Fruit fly (Drosophila melanogaster) S2 (cell line): Measurements from ENCODE around the gene CG13999.

Source experiments
- CG8478 ChIP-seq: fragments of >200 bp; optimal IDR thresholded peaks from 2 replicates; lab custom pipeline; 2018
- CTCF ChIP-seq, 2 experiments: fragments of >200 bp; optimal IDR thresholded peaks; 2 replicates each; lab custom pipeline; 2018

Gene CG13999

DNA sequence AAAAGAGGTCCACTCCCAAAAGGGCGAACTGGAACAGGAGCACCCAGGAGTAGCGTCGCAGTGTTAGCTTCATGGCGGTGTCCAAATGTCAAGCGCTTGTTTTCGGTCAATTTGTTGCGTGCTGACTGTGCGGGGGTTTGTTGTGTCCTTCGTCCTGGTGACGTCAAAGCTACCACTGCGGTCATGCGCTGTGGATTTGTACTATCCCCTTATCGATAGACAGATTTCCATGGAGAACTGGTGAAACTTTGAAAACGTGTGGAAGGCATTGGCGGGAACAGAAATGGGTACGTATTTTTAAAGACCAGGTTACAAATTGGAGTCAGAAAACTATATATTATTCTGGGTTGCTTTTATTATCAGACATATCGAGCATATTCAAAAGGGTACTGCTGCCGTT, at the start of gene CG13999:
Gene CG13999, minus strand, starts transcription at position 314 of the 400 bp plus-strand sequence.
- TF ChIP-seq CG8478 (lab: Kevin White, UChicago) (no peak), CTCF (optimal IDR thresholded peaks at IDR 0.05; lab: Kevin White, UChicago) (no peak)

DNA sequence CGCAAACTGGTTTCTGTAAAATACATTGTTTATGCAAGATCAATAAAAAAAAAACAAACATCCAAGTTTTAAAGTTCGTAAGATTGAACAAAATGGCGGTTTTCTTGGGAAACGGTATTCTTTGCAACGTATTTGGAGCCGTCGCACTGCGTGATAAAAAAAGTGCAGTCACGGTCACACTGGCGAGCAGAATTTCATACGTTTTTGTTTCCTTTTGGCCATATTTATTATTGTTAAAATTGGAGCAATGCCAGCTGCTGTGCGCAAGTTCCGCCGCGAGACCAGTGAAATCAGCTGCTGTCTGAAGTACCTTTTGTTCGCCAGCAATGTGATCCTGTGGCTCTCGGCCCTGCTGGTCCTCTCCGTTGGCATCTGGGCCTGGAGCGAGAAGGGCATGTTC, 43.8 kb upstream of the CG13999 start, which contains the start of gene Tsp26A:
Gene Tsp26A, plus strand, starts transcription at position 164 of the 400 bp plus-strand sequence.
- no peak for TF ChIP-seq CTCF (optimal IDR thresholded peaks at IDR 0.05; lab: Kevin White, UChicago)
- TF ChIP-seq CG8478 (lab: Kevin White, UChicago): no peak

DNA sequence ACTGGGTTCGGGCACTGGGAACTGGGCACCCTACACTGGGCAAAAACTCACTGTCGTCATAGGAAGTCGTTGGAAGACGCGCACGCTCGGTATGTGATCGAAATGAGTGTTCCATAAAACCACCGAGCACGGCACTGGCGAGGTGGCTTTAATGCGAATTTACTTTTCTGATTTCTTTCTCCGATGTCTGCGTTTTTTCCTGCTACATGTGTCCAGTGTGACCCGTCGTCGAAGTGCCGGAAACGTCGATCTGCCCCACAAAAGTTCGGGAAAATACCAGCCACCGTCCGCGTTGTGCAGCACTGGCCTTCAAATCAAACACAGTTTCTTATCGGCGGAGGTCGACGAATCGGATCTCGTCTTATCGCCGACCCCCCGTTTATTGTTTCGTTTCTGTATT, 43.0 kb upstream of the CG13999 start, which contains the start of gene Kdm5:
Gene Kdm5, minus strand, starts transcription at position 255 of the 400 bp plus-strand sequence.
- TF ChIP-seq CG8478 (lab: Kevin White, UChicago) (no peak), CTCF (optimal IDR thresholded peaks at IDR 0.05; lab: Kevin White, UChicago) (peak in 1 of 2 experiments; percentile 7)

DNA sequence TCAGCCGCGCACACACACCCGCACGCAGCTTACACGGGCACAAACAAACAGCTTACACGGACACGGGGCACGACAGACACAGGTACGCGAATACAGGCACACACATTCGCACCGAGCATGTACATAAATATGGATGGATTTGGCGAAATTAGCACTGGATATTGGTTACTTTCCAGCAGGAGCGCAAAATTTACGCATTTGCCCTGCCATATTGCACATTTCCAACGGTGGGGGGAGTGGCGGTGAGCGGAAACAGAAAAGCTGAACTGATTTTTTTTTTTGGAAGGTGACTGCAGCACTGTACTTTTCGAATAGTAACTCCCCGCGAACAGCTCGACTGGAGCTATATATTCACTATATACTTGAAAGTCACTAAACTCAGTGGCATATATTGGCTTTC, 42.1 kb upstream of the CG13999 start:
- TF ChIP-seq CTCF (optimal IDR thresholded peaks at IDR 0.05; lab: Kevin White, UChicago) (no peak), CG8478 (lab: Kevin White, UChicago) (no peak)

DNA sequence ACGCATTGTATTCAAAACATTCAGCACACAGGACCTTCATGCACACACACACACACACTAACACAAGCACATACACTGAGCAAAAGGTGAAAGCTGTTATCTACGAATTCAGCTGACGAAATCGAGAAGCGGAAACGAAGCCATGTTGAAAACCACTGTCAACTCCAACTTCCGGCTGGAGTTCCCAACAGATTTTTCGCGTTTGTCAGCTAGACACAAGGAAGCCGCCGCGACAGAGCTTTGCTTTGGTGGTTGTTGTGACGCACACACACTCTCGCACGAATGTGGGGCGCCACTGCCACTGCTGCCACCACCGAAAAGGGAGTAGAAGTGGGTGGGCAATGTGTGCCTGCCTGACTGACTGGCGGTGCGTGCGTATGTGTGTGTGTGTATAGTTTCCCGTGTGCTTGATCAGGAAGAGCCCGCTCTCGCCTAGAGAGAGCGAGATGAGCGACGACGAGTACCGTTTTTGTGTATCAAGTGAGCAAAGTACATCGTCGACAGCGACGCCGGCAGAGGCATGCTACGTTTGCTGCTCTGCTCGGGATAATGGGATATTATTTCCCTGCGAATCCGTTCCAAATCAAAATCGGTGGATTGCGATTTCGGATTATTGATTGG, 41.5 kb upstream of the CG13999 start:
- TF ChIP-seq CTCF (optimal IDR thresholded peaks at IDR 0.05; lab: Kevin White, UChicago) (no peak), CG8478 (lab: Kevin White, UChicago) (no peak)

DNA sequence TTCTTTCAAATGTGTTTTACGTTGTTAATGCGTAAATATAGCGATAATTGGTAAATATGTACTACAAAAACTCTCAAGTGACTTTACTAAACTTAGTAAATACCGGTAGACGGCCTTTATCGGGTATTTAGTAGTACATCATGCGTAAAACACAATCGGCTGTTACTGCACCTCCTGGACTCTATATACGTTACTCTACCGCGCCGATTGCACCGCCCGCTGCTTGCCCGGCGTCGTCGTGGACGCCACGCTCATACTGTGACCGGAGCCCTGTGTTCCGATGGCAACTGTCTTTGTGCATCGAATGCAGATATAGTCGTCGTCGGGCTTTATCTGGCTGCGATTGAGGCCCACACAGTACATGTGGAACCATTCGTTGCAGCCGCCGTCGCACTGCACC, 34.2 kb upstream of the CG13999 start:
- TF ChIP-seq CTCF (optimal IDR thresholded peaks at IDR 0.05; lab: Kevin White, UChicago): no peak
- TF ChIP-seq CG8478 (lab: Kevin White, UChicago): no peak

DNA sequence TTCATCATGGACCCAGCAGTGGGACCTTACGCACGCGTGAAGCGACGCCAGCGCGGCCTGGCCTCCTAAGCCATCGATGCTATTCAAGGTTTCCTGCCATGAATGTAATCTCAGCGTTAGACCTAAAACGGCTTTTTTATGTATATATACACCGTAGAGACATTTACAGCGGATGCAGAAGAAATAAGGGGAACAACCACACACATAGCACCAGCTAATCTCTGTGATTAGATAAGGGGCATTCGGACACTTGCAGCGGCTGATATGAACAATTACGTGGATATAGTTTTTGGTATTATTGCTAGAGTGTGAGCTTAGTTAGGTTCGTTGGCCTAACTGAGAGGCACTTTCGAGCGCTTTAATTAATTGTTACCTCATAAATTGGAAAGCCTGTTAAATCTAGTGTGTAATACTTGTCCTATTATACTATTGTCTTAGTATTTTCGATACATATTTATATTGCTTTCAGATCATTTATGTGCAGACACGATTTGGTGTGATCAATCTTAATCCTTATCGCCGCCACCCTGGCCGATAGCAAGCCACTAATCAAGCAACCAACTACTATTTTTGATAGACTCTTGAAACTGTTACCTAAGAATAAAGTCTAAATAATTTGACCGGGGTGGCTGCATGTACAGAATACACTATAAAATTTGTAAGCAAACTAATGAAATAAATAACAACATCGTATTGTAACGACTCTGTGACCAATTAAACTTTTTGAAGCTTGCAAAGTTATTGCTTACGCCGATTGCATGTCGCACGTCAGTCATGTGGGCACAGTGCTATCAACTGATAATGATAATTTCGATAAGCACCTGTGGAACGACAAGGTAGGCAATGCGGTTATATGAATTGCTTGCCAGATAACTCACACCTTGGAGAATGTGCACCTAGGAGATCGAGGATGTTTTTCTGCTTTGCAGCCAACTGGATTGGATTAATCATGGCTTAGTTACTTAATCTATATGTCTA, 32.1 kb upstream of the CG13999 start:
- TF ChIP-seq CG8478 (lab: Kevin White, UChicago) (no peak), CTCF (optimal IDR thresholded peaks at IDR 0.05; lab: Kevin White, UChicago) (no peak)

DNA sequence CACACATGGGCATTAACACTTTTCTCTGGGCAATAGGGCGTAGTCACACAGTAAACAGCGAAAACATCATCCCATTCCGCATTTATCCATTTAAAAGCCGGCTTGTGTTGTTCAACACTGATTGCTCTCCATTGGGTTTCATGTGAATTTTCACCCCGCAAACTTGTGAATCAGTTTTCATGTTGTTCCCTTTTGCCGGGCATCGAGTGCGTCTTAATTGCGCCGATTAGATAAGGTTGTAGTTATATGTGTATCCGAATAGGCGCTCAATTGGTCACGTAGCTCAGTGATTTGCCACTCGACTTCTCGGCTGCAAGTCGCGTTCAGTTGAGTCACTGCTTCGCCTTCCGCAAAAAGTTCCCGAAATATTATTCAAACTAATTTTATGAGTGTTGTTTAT, 30.7 kb upstream of the CG13999 start:
- TF ChIP-seq CTCF (optimal IDR thresholded peaks at IDR 0.05; lab: Kevin White, UChicago) (no peak), CG8478 (lab: Kevin White, UChicago) (no peak)

DNA sequence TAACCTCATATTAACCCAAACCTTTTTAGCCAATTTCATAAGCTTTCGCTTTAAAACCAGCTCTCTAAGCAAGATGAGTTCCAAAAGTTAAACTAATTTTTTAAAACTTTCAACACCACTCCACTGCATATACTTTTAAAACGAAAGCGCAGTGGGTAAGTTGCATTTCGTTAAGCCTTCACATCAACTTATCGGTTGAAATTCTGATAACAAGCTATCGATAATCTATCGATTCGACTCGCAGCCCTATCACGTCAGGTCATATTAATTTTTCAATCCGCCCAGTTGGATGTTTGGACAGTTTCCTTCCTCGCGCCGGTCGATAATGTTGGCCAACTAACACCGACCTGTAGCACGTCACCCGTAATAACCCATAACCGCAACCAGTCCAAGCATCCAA, 29.8 kb upstream of the CG13999 start, which contains the start of gene ifc:
Gene ifc, plus strand, starts transcription at position 255 of the 400 bp plus-strand sequence.
- TF ChIP-seq CTCF (optimal IDR thresholded peaks at IDR 0.05; lab: Kevin White, UChicago) (peak; percentile 28 to 48), CG8478 (lab: Kevin White, UChicago) (no peak)

DNA sequence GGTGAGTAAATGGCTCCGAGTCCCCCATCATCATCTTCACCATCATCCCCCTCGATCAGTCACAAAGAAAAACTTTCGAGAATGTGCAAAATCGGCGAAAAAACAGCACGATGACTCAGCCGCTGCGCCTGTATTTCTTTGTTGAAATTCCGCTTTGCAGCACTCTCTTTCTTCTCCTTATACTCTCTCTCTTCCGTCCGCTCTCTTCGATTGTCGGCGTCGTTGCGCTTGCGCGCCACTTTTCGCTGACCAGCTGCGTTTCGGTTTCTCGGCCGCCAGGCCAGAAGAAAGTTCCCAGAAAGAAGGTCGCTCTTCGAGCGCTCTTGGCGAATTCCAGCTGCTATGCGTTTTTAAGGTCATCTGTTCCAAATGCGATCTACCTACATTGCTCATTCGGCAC, 27.0 kb upstream of the CG13999 start:
- no peak for TF ChIP-seq CG8478 (lab: Kevin White, UChicago)
- TF ChIP-seq CTCF (optimal IDR thresholded peaks at IDR 0.05; lab: Kevin White, UChicago): no peak

DNA sequence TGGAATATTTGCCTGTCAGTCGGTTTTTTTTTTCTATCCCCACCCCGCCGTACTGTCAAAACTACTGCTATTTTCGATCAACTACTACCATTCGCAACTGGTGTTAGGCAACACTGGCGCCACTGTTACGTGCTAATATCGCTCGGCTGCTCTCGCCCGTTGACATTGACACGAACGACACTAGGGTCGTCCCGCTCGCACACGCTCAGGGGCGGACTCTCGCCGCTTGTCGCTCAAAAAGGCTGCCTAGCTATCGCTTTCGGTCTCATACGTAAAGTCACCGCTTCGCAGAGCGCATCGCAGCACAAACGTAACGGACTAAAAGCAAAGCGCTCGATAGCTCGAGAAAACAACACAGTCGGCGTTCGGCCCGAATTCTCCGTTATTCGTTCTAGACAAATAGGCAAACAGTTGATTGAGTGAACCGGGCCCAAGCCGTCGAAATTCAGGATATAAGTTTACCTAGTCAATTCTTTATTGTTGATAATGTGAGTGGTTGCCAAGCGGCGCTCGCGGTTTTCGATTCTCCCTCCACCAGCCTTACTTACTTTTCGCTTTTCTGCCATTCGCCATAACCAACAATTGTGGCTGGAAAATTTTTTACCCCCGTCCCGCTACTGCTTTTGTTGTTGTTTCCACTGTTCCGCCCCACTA, 26.2 kb upstream of the CG13999 start:
- TF ChIP-seq CTCF (optimal IDR thresholded peaks at IDR 0.05; lab: Kevin White, UChicago) (peak; percentile 17 to 70), CG8478 (lab: Kevin White, UChicago) (no peak)

DNA sequence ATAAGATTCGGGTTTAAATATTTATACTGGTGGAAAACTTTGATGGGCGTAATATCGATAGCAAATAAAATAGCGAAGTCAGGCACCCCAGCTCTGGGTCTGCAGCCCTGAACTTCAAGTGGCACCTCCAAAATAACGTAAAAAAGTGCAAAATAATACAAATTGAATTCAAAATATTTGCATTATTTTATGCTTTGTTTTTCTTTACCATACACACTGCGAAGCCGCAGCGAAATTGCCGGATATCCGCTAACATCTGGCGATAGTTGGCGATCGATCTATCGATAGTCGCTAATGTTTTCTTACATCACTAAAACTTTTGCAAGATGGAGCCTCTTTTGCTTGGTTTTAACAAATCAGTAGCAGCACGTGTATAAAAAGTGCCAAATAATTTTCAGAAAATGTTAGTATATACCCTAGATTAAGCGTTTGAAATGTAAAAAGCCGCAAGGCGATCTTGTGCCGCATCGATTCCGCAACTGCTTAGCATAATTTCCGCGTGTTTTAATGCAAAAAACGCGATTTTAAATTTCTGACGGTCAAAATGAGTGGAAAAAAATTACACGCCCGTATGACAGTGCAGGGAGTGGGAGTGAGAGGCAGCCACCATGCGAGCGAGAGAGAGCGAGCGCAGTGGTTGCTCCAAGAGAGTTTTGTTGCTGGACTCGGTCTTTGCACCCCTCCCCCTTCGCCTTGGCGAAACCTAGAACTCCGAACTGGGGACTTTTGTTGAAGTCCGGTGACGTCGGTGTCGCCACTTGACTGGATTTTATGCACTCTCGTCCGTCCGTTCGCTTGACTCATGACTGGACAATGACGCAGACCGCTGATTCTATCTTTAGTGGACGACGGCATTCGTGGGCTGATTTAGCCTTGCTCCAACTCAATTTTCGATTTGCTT, 25.4 kb upstream of the CG13999 start, which contains the start of gene eIF4A:
Gene eIF4A, plus strand, starts transcription at position 332 of the 901 bp plus-strand sequence.
- TF ChIP-seq CTCF (optimal IDR thresholded peaks at IDR 0.05; lab: Kevin White, UChicago): no peak
- TF ChIP-seq CG8478 (lab: Kevin White, UChicago): no peak

DNA sequence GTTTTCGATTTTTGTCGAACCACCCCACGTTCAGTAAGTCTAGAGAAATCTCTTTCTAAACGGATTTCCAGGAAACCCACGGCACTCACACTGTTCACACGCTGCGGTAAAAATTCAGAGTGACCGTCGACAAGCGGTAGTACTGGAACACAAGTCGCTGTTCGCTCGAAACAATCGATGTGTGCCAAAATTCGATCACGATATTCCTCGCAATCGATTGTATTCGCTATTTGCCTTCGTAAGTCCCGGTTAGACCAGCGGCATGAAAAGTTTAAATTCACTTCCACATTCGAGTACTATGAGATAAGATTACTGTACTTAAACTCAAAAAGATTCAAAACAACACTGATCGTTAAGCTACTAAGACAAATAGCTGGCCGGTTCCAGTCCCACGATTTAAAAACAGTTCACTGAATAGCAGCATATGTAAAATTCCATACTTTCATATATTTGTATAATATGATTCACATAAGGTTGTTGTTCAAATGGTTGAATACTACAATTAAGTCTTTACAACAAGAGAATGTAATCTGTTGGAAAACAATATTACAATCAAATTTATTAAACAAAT, 24.7 kb upstream of the CG13999 start, which contains the start of gene chic:
Gene chic, minus strand, starts transcription at position 157 of the 571 bp plus-strand sequence.
- TF ChIP-seq CTCF (optimal IDR thresholded peaks at IDR 0.05; lab: Kevin White, UChicago): peak in 1 of 2 experiments; percentile 11
- no peak for TF ChIP-seq CG8478 (lab: Kevin White, UChicago)
